Worm (Caenorhabditis elegans): Measurements from ENCODE around the gene F47B8.4.
"Not testable (repeated sequence)": the region's sequence is repeated elsewhere in the genome, so short reads cannot be mapped to it uniquely, and the experiment has no call there.

The F47B8.4 gene

ce11 chrV:14294396-14294795, 30.1 kb downstream of the F47B8.4 start, which contains the start of gene F14D7.9:
TSS of gene F14D7.9 (plus strand) at chrV:14294696.
- no peak for TF ChIP-seq tab-1 (GFP tag; IDR thresholded peaks at IDR 0.05)
- no peak for TF ChIP-seq ref-1 (GFP tag; conservative IDR thresholded peaks at IDR 0.05)
- no peak for TF ChIP-seq klf-2 (GFP tag; conservative IDR thresholded peaks at IDR 0.05)
- TF ChIP-seq med-1 (GFP tag; optimal IDR thresholded peaks at IDR 0.05; ENCODE audit: insufficient read depth), result no peak
- TF ChIP-seq ztf-23 (GFP tag; IDR thresholded peaks at IDR 0.05), result no peak
- TF ChIP-seq T22C8.4 (GFP tag; IDR thresholded peaks at IDR 0.05), result no peak
- TF ChIP-seq flt-1 (GFP tag; IDR thresholded peaks at IDR 0.05), result no peak
- no peak for TF ChIP-seq ztf-29 (GFP tag; IDR thresholded peaks at IDR 0.05)
- TF ChIP-seq cog-1 (tag; optimal IDR thresholded peaks at IDR 0.05), result no peak

ce11 chrV:14293667-14294194, 30.7 kb downstream of the F47B8.4 start, which contains the start of gene F14D7.2:
TSS of gene F14D7.2 (minus strand) at chrV:14293717.
- no peak for TF ChIP-seq klf-2 (GFP tag; conservative IDR thresholded peaks at IDR 0.05)
- TF ChIP-seq ref-1 (GFP tag; conservative IDR thresholded peaks at IDR 0.05), result no peak
- no peak for TF ChIP-seq flt-1 (GFP tag; IDR thresholded peaks at IDR 0.05)
- no peak for TF ChIP-seq ztf-29 (GFP tag; IDR thresholded peaks at IDR 0.05)
- TF ChIP-seq cog-1 (tag; optimal IDR thresholded peaks at IDR 0.05), result no peak
- TF ChIP-seq T22C8.4 (GFP tag; IDR thresholded peaks at IDR 0.05), result no peak

- TF ChIP-seq T22C8.4 (GFP tag; IDR thresholded peaks at IDR 0.05), result no peak
- TF ChIP-seq ztf-23 (GFP tag; IDR thresholded peaks at IDR 0.05), result no peak
- TF ChIP-seq ztf-29 (GFP tag; IDR thresholded peaks at IDR 0.05), result no peak
- no peak for TF ChIP-seq ref-1 (GFP tag; conservative IDR thresholded peaks at IDR 0.05)
- no peak for TF ChIP-seq med-1 (GFP tag; optimal IDR thresholded peaks at IDR 0.05; ENCODE audit: insufficient read depth)
- no peak for TF ChIP-seq cog-1 (tag; optimal IDR thresholded peaks at IDR 0.05)
- TF ChIP-seq tab-1 (GFP tag; IDR thresholded peaks at IDR 0.05), result no peak
- TF ChIP-seq flt-1 (GFP tag; IDR thresholded peaks at IDR 0.05), result no peak
- TF ChIP-seq klf-2 (GFP tag; conservative IDR thresholded peaks at IDR 0.05), result no peak
Observed at ce11 chrV:14290636-14291035, 33.8 kb downstream of the F47B8.4 start, which contains the start of gene F14D7.18. TSS of gene F14D7.18 (minus strand) at chrV:14290736.

ce11 chrV:14289363-14289762, 35.1 kb downstream of the F47B8.4 start, which contains the start of gene F14D7.1:
TSS of gene F14D7.1 (minus strand) at chrV:14289463.
- TF ChIP-seq ztf-29 (GFP tag; IDR thresholded peaks at IDR 0.05), result no peak
- no peak for TF ChIP-seq tab-1 (GFP tag; IDR thresholded peaks at IDR 0.05)
- TF ChIP-seq flt-1 (GFP tag; IDR thresholded peaks at IDR 0.05), result no peak
- no peak for TF ChIP-seq ztf-23 (GFP tag; IDR thresholded peaks at IDR 0.05)
- no peak for TF ChIP-seq ref-1 (GFP tag; conservative IDR thresholded peaks at IDR 0.05)
- TF ChIP-seq cog-1 (tag; optimal IDR thresholded peaks at IDR 0.05), result no peak
- no peak for TF ChIP-seq med-1 (GFP tag; optimal IDR thresholded peaks at IDR 0.05; ENCODE audit: insufficient read depth)
- TF ChIP-seq klf-2 (GFP tag; conservative IDR thresholded peaks at IDR 0.05), result no peak
- TF ChIP-seq T22C8.4 (GFP tag; IDR thresholded peaks at IDR 0.05), result no peak

- no peak for TF ChIP-seq ztf-23 (GFP tag; IDR thresholded peaks at IDR 0.05)
- no peak for TF ChIP-seq ref-1 (GFP tag; conservative IDR thresholded peaks at IDR 0.05)
- TF ChIP-seq flt-1 (GFP tag; IDR thresholded peaks at IDR 0.05), result no peak
- TF ChIP-seq ztf-29 (GFP tag; IDR thresholded peaks at IDR 0.05), result no peak
- no peak for TF ChIP-seq cog-1 (tag; optimal IDR thresholded peaks at IDR 0.05)
Observed at ce11 chrV:14285803-14286202, 38.7 kb downstream of the F47B8.4 start, which contains the start of gene F40G12.11. TSS of gene F40G12.11 (plus strand) at chrV:14286171.

ce11 chrV:14283241-14283640, 41.2 kb downstream of the F47B8.4 start, which contains the start of gene F40G12.10:
TSS of gene F40G12.10 (plus strand) at chrV:14283541.
- TF ChIP-seq ref-1 (GFP tag; conservative IDR thresholded peaks at IDR 0.05), result no peak

- no peak for TF ChIP-seq med-1 (GFP tag; optimal IDR thresholded peaks at IDR 0.05; ENCODE audit: insufficient read depth)
- TF ChIP-seq cog-1 (tag; optimal IDR thresholded peaks at IDR 0.05), result no peak
- TF ChIP-seq ztf-23 (GFP tag; IDR thresholded peaks at IDR 0.05), result no peak
- no peak for TF ChIP-seq tab-1 (GFP tag; IDR thresholded peaks at IDR 0.05)
- no peak for TF ChIP-seq klf-2 (GFP tag; conservative IDR thresholded peaks at IDR 0.05)
- no peak for TF ChIP-seq ztf-29 (GFP tag; IDR thresholded peaks at IDR 0.05)
- no peak for TF ChIP-seq ref-1 (GFP tag; conservative IDR thresholded peaks at IDR 0.05)
- no peak for TF ChIP-seq T22C8.4 (GFP tag; IDR thresholded peaks at IDR 0.05)
- TF ChIP-seq flt-1 (GFP tag; IDR thresholded peaks at IDR 0.05), result no peak
Observed at ce11 chrV:14282222-14282709, 42.2 kb downstream of the F47B8.4 start, which contains the start of the genes srt-74 and F40G12.9. TSS of gene srt-74 (minus strand) at chrV:14282322. TSS of gene F40G12.9 (plus strand) at chrV:14282659.

ce11 chrV:14279777-14280176, 44.7 kb downstream of the F47B8.4 start, which contains the start of gene srt-33:
TSS of gene srt-33 (minus strand) at chrV:14279877.
- TF ChIP-seq ref-1 (GFP tag; conservative IDR thresholded peaks at IDR 0.05), result no peak
- TF ChIP-seq med-1 (GFP tag; optimal IDR thresholded peaks at IDR 0.05; ENCODE audit: insufficient read depth), result no peak
- no peak for TF ChIP-seq cog-1 (tag; optimal IDR thresholded peaks at IDR 0.05)
- no peak for TF ChIP-seq ztf-29 (GFP tag; IDR thresholded peaks at IDR 0.05)
- TF ChIP-seq T22C8.4 (GFP tag; IDR thresholded peaks at IDR 0.05), result no peak
- no peak for TF ChIP-seq flt-1 (GFP tag; IDR thresholded peaks at IDR 0.05)
- TF ChIP-seq ztf-23 (GFP tag; IDR thresholded peaks at IDR 0.05), result no peak
- no peak for TF ChIP-seq tab-1 (GFP tag; IDR thresholded peaks at IDR 0.05)
- no peak for TF ChIP-seq klf-2 (GFP tag; conservative IDR thresholded peaks at IDR 0.05)

- not testable (repeated sequence) for TF ChIP-seq ztf-29 (GFP tag; IDR thresholded peaks at IDR 0.05); ref-1 (GFP tag; conservative IDR thresholded peaks at IDR 0.05); T22C8.4 (GFP tag; IDR thresholded peaks at IDR 0.05)
Observed at ce11 chrV:14274268-14274667, 50.2 kb downstream of the F47B8.4 start, which contains the start of gene F40G12.7. TSS of gene F40G12.7 (plus strand) at chrV:14274568.

Data from whole organism, midembryonic.